Worm (Caenorhabditis elegans) whole organism, L4 larva: ENCODE data around the gene lys-2.
A peak's percentile ranks its signal among the peaks of the same experiment; 100 is the strongest.

Experiments used
- R02D3.7 ChIP-seq: fragments of 150-350 bp; sonication (generic microtip); optimal IDR thresholded peaks from 3 replicates; lab custom pipeline; 2014; ENCODE audit warnings: missing biosample characterization, missing genetic modification characterization
- Y5F2A.4 ChIP-seq: fragments of 200-800 bp; sonication (Bioruptor generic); optimal IDR thresholded peaks from 2 replicates; lab custom pipeline; 2018; ENCODE audit warnings: mild to moderate bottlenecking, missing genetic modification characterization, missing compliant biosample characterization
- ZK337.2 ChIP-seq: fragments of 200-800 bp; sonication (Bioruptor generic); IDR thresholded peaks from 2 replicates; pipeline ENCODE4 v1.3.6; 2022; ENCODE audit warnings: missing genetic modification reagents, missing genetic modification characterization, missing compliant biosample characterization
- ZK546.5 ChIP-seq, 2 experiments: sonication (generic microtip); optimal IDR thresholded peaks; 2 replicates each; lab custom pipeline; 2017; ENCODE audit warnings: missing biosample characterization in 2 of 2, missing genetic modification characterization in 2 of 2
- aha-1 ChIP-seq: fragments of 150-350 bp; peaks from one replicate; lab custom pipeline; 2014; ENCODE audit warnings: missing biosample characterization, missing genetic modification characterization
- arid-1 ChIP-seq: fragments of 200-800 bp; sonication (Bioruptor generic); conservative IDR thresholded peaks from 2 replicates; pipeline ENCODE4 v1.3.6; 2022; ENCODE audit warnings: missing genetic modification reagents, missing genetic modification characterization, missing compliant biosample characterization
- ceh-32 ChIP-seq: sonication (generic microtip); optimal IDR thresholded peaks from 2 replicates; lab custom pipeline; 2016; ENCODE audit warnings: mild to moderate bottlenecking, missing genetic modification characterization, missing compliant biosample characterization; ENCODE audit not compliant: poor library complexity
- ceh-62 ChIP-seq: sonication (generic microtip); optimal IDR thresholded peaks from 2 replicates; lab custom pipeline; 2017; ENCODE audit warnings: missing biosample characterization, missing genetic modification characterization
- dve-1 ChIP-seq: sonication (generic microtip); optimal IDR thresholded peaks from 2 replicates; lab custom pipeline; 2017; ENCODE audit warnings: antibody characterized with exemption, mild to moderate bottlenecking, missing genetic modification characterization, missing compliant biosample characterization; ENCODE audit not compliant: insufficient read depth
- jun-1 ChIP-seq: fragments of 150-350 bp; optimal IDR thresholded peaks from 2 replicates; lab custom pipeline; 2014; ENCODE audit warnings: missing biosample characterization, missing genetic modification reagents, missing genetic modification characterization
- lin-39 ChIP-seq: fragments of 150-350 bp; optimal IDR thresholded peaks from 2 replicates; lab custom pipeline; 2014; ENCODE audit warnings: missing biosample characterization, missing genetic modification reagents, missing genetic modification characterization
- mep-1 ChIP-seq: fragments of 150-350 bp; sonication (generic microtip); optimal IDR thresholded peaks from 3 replicates; lab custom pipeline; 2014; ENCODE audit warnings: missing biosample characterization, missing genetic modification characterization
- mes-2 ChIP-seq: sonication (generic microtip); optimal IDR thresholded peaks from 2 replicates; lab custom pipeline; 2016; ENCODE audit warnings: missing genotype, mild to moderate bottlenecking, missing genetic modification characterization, missing compliant biosample characterization; ENCODE audit not compliant: poor library complexity, severe bottlenecking
- mxl-3 ChIP-seq: fragments of 200-800 bp; sonication (Bioruptor generic); optimal IDR thresholded peaks from 2 replicates; lab custom pipeline; 2018; ENCODE audit warnings: mild to moderate bottlenecking, missing genetic modification characterization, missing compliant biosample characterization
- nhr-237 ChIP-seq: sonication (generic microtip); optimal IDR thresholded peaks from 2 replicates; lab custom pipeline; 2017; ENCODE audit warnings: missing biosample characterization, missing genetic modification characterization
- nhr-6 ChIP-seq: fragments of 150-350 bp; optimal IDR thresholded peaks from 2 replicates; lab custom pipeline; 2014; ENCODE audit warnings: missing biosample characterization, missing genetic modification characterization
- pha-4 ChIP-seq, 2 experiments: fragments of 150-350 bp in 1 of 2; fragments of 200-800 bp in 1 of 2; sonication (Bioruptor generic) in 1 of 2; IDR thresholded peaks in 1 of 2; optimal IDR thresholded peaks in 1 of 2; 2 replicates each; pipeline versions ENCODE4 v1.3.6 to Lab custom; 2014 to 2022; ENCODE audit warnings: missing genetic modification characterization in 2 of 2, missing genetic modification reagents in 2 of 2, missing biosample characterization in 1 of 2, missing compliant biosample characterization in 1 of 2
- saeg-2 ChIP-seq: fragments of 200-800 bp; sonication (Bioruptor generic); IDR thresholded peaks from 2 replicates; pipeline ENCODE4 v1.3.6; 2022; ENCODE audit warnings: missing genetic modification reagents, missing genetic modification characterization, missing compliant biosample characterization
- snpc-1.2 ChIP-seq: fragments of 200-800 bp; sonication (Bioruptor generic); IDR thresholded peaks from 2 replicates; pipeline ENCODE4 v1.3.6; 2022; ENCODE audit warnings: missing genetic modification reagents, missing genetic modification characterization, missing compliant biosample characterization
- ztf-11 ChIP-seq: fragments of 150-350 bp; optimal IDR thresholded peaks from 2 replicates; lab custom pipeline; 2014; ENCODE audit warnings: missing biosample characterization, missing genetic modification characterization
- ztf-7 ChIP-seq: fragments of 150-350 bp; optimal IDR thresholded peaks from 2 replicates; lab custom pipeline; 2014; ENCODE audit warnings: missing biosample characterization, missing genetic modification characterization

The lys-2 gene

DNA sequence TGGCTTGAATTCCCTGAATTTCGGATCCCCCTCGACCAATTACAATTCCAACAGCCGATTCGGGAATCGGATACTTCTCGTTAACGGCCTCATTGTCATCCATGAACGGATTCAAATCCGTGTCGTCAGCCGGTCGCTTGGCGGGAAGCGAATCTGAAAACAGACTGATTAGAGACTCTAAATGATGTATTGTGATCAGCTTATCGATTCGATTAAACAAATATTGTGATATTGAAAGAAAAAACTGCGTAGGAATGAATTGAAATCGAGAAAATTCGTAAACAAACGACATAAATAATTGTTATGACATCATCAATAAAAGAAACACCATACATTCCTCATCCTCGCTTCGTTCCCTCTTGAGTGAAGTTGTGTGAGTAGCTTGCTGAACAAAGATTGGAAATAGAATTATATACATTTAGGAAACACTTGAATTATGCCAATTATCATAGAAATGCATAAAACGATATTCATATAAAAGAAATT lies 43.3 kb downstream of the lys-2 start (continued):
- TF ChIP-seq mep-1 = no peak
- TF ChIP-seq arid-1 (GFP tag; lab: Robert Waterston, UW) = 0 out of 2 replicates have a peak, but pooled peaks have one; percentile 6
- peak; percentile 18 for TF ChIP-seq Y5F2A.4 (GFP tag; lab: Kevin White, UChicago)

DNA sequence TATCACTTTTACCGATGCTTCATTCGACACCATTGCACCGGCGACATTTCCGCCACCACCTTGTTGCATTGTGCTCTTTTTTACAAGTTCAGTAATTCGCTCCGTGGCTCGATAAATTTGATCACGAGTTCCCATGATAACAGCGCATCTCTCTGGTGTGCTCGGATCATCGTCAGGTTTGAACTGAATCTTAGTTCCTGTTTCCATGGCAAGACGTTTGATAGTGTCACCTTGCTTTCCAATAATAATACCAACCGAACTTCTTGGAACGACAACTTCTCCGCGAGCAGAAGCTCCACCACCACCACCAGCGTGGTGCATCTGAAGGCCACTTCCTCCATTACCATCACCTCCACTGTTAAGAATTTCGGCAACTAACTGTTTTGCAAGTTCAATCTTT lies 44.1 kb downstream of the lys-2 start:
- TF ChIP-seq aha-1 (tag; lab: Kevin White, UChicago) = peak; percentile 96
- no peak for TF ChIP-seq ceh-32

DNA sequence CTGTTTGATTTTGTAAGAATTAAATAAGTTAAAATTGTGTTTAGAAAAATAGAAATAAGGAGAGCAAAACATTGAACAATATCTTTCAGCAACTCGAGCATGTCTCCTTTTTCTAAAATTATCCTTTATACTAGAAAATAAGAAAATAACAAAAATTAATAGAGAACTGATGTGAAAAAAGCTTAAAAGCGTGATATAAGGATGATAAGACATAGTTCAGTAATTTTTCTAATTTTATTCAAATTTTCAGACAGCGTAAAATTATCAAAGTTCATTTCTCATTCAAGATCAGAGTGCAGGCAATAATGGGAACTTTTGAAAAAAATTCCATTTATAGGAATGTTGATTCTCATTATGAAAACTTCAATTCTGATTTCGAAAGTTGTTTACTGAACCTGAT lies 47.9 kb downstream of the lys-2 start, which contains the start of gene str-182:
Gene str-182 (minus strand): TSS at position 101 of the 400 bp plus-strand sequence.
- no peak for TF ChIP-seq ztf-7 (tag; lab: Kevin White, UChicago)

DNA sequence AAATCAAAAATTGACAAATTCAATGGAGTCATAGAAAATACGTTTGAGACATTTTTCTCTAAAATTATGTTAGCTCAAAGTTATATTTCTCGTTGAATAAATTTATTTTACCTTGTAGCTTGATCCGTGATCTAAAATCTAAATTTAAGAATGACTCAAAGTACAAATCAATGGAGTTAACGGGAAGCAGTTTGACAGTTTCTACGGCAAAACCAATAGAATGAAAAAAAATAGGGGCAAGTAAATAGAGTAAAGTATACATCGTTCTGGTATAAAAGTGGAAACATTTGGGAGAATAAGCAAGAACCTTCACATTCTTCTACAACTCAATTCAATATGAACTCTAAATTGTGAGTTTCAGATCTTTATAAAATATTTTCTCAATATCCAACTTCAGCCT lies 50.3 kb downstream of the lys-2 start, which contains the start of gene fipr-6:
Gene fipr-6 (plus strand): TSS at position 301 of the 400 bp plus-strand sequence.
- TF ChIP-seq jun-1 (tag; lab: Kevin White, UChicago) = no peak
- no peak for TF ChIP-seq snpc-1.2 (GFP tag; lab: Robert Waterston, UW)
- TF ChIP-seq ZK337.2 (GFP tag; lab: Robert Waterston, UW) = no peak
- TF ChIP-seq mxl-3 (GFP tag; lab: Kevin White, UChicago) = no peak
- no peak for TF ChIP-seq nhr-237 (tag; lab: Kevin White, UChicago)
- TF ChIP-seq nhr-6 (tag; lab: Kevin White, UChicago) = no peak
- no peak for TF ChIP-seq ztf-11 (tag; lab: Kevin White, UChicago)
- no peak for TF ChIP-seq mes-2 (tag; lab: Kevin White, UChicago)
- TF ChIP-seq R02D3.7 (tag; lab: Kevin White, UChicago) = no peak
- no peak for TF ChIP-seq lin-39 (tag; lab: Kevin White, UChicago)
- no peak for TF ChIP-seq mep-1
- TF ChIP-seq dve-1 (tag; lab: Kevin White, UChicago) = no peak
- no peak for TF ChIP-seq ceh-62 (tag; lab: Kevin White, UChicago)
- TF ChIP-seq ZK546.5 (tag; optimal IDR thresholded peaks at IDR 0.05; lab: Kevin White, UChicago) = no peak
- TF ChIP-seq pha-4 (GFP tag; IDR thresholded peaks at IDR 0.05; lab: Robert Waterston, UW) = no peak
- no peak for TF ChIP-seq pha-4 (tag; optimal IDR thresholded peaks at IDR 0.05; lab: Kevin White, UChicago)
- TF ChIP-seq saeg-2 (GFP tag; lab: Robert Waterston, UW) = no peak
